Fruit fly (Drosophila melanogaster): ENCODE results near the gene CG14834.

Gene CG14834

DNA sequence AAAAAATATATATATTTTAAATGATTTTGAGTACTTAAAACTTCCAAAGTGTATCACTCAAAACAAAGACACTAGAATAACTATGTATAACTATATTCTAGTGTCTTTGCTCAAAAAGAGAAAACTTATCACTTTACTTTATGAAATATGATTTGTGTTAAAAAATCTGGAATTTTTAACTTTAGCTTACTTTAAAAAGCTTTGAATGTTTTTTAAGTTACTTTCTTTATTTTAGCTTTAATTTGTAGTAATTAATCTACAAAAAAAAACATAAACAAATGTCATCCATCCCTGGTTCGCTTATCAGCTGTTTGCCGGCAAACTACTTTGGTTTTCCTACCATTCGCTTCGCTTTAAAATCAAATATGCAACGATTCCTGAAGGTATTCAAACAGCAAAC is 27.2 kb downstream of the CG14834 start, which contains the start of gene CG8607:
CG8607 (plus strand) TSS at position 301 of the 400 bp plus-strand sequence.
- TF ChIP-seq Sp1 (GFP tag; optimal IDR thresholded peaks at IDR 0.05) (no peak), Dfd (GFP tag; optimal IDR thresholded peaks at IDR 0.05) (no peak), tai (GFP tag; optimal IDR thresholded peaks at IDR 0.05) (no peak), dsf (GFP tag; optimal IDR thresholded peaks at IDR 0.05; ENCODE audit: borderline replicate concordance) (no peak), ey (GFP tag; optimal IDR thresholded peaks at IDR 0.05) (no peak), brk (GFP tag; optimal IDR thresholded peaks at IDR 0.05) (no peak), Mio (GFP tag; optimal IDR thresholded peaks at IDR 0.05) (no peak), foxo (GFP tag; optimal IDR thresholded peaks at IDR 0.05) (no peak), GATAd (GFP tag; optimal IDR thresholded peaks at IDR 0.05) (no peak), sv (GFP tag; optimal IDR thresholded peaks at IDR 0.05) (no peak), dmrt93B (GFP tag; optimal IDR thresholded peaks at IDR 0.05) (no peak), Dif (GFP tag; optimal IDR thresholded peaks at IDR 0.05; ENCODE audit: partially characterized antibody) (no peak), Abd-B (GFP tag; optimal IDR thresholded peaks at IDR 0.05) (no peak), psq (GFP tag; optimal IDR thresholded peaks at IDR 0.05) (no peak), Myc (optimal IDR thresholded peaks at IDR 0.05) (no peak), CG32264 (GFP tag; optimal IDR thresholded peaks at IDR 0.05) (no peak), pan (optimal IDR thresholded peaks at IDR 0.05) (no peak), Jra (GFP tag; optimal IDR thresholded peaks at IDR 0.05) (no peak)

dm6 chr3L:7314133-7314532 is 32.8 kb downstream of the CG14834 start:
- TF ChIP-seq Hnf4 (GFP tag; optimal IDR thresholded peaks at IDR 0.05) (no peak), dmrt93B (GFP tag; optimal IDR thresholded peaks at IDR 0.05) (no peak), Jra (GFP tag; optimal IDR thresholded peaks at IDR 0.05) (no peak), br (GFP tag; optimal IDR thresholded peaks at IDR 0.05) (no peak), sage (GFP tag; optimal IDR thresholded peaks at IDR 0.05) (no peak), h (GFP tag; optimal IDR thresholded peaks at IDR 0.05) (no peak)

DNA sequence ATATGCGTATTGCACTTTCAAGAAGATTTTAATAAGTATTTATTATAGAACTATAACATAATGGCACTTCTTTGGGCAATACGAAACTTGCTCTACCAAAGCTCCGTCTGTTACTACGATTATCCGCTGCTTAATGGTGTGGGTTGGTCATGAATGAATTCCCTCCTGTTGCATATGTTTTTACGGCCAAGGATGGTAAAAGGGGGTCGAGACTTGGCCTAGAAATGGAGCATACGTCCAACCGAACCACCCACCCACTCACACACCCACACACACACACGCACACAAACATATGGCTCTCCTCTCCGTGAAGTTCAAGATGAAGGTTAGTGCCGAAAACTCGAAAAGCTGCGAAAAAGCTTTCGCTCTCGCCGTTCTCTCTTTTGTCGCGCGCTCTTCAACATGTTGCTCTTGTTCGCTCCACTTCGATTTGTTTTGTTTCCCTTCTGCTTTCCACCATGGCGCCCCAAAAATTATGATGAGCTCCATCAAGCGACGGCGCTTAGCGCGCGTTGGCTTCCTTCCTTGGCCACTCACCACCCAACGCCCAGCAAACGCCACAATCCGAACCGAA is 33.3 kb downstream of the CG14834 start:
- TF ChIP-seq Mio (GFP tag; optimal IDR thresholded peaks at IDR 0.05) (no peak), OdsH (GFP tag; optimal IDR thresholded peaks at IDR 0.05) (no peak)

DNA sequence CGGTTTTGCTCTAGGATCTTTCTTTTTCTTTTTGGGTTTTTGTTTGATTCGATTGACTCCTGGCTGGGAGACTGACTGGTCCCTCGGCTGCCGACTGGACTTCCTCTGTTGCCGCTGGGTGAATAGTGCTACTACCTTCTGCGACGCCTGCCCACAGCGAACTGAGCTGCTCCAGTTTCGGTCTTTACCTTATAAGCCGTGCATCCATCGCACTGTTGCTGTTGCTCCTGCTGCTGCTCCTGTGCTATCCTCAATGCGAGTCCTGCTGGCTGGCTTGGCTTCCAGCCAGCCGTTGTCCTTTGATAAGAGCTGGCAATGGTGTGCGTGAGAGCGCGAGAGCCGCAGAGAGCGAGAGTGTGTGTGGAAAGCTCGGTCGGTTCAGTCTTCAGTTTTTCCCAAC is 34.2 kb downstream of the CG14834 start, which contains the start of gene unc-13-4A:
unc-13-4A (minus strand) TSS at position 143 of the 400 bp plus-strand sequence.
- TF ChIP-seq sage (GFP tag; optimal IDR thresholded peaks at IDR 0.05) (no peak), woc (GFP tag; optimal IDR thresholded peaks at IDR 0.05) (no peak), usp (GFP tag; optimal IDR thresholded peaks at IDR 0.05) (no peak), br (GFP tag; optimal IDR thresholded peaks at IDR 0.05) (no peak), ey (GFP tag; optimal IDR thresholded peaks at IDR 0.05) (no peak), Mio (GFP tag; optimal IDR thresholded peaks at IDR 0.05) (no peak), CrebA (GFP tag; optimal IDR thresholded peaks at IDR 0.05; ENCODE audit: borderline replicate concordance) (no peak), Vsx2 (GFP tag; optimal IDR thresholded peaks at IDR 0.05; ENCODE audit: partially characterized antibody) (no peak), tai (GFP tag; optimal IDR thresholded peaks at IDR 0.05) (no peak), sv (GFP tag; optimal IDR thresholded peaks at IDR 0.05) (no peak), rgr (GFP tag; optimal IDR thresholded peaks at IDR 0.05) (no peak), Hnf4 (GFP tag; optimal IDR thresholded peaks at IDR 0.05) (no peak), h (GFP tag; optimal IDR thresholded peaks at IDR 0.05) (no peak), Rel (GFP tag; optimal IDR thresholded peaks at IDR 0.05) (no peak), Rel (tag; optimal IDR thresholded peaks at IDR 0.05) (no peak), dmrt93B (GFP tag; optimal IDR thresholded peaks at IDR 0.05) (no peak), N (GFP tag; optimal IDR thresholded peaks at IDR 0.05) (no peak), GATAd (GFP tag; optimal IDR thresholded peaks at IDR 0.05) (no peak), lola (GFP tag; optimal IDR thresholded peaks at IDR 0.05) (no peak)

- no peak for TF ChIP-seq CG32264 (GFP tag; optimal IDR thresholded peaks at IDR 0.05)
- no peak for TF ChIP-seq brk (GFP tag; optimal IDR thresholded peaks at IDR 0.05)
- TF ChIP-seq N (GFP tag; optimal IDR thresholded peaks at IDR 0.05) = no peak
- TF ChIP-seq fru (GFP tag; optimal IDR thresholded peaks at IDR 0.05) = no peak
- no peak for TF ChIP-seq Hnf4 (GFP tag; optimal IDR thresholded peaks at IDR 0.05)
- TF ChIP-seq sage (GFP tag; optimal IDR thresholded peaks at IDR 0.05) = no peak
- no peak for TF ChIP-seq tai (GFP tag; optimal IDR thresholded peaks at IDR 0.05)
These were observed 46.3 kb downstream of the CG14834 start for dm6 chr3L:7300660-7301059.
